Fruit fly (Drosophila melanogaster): ENCODE data around the gene CG9981.

dm6 chrX:16350062-16350461, 54.9 kb downstream of the CG9981 start, which contains the start of gene sl:
- TF ChIP-seq CG3919 (GFP tag; optimal IDR thresholded peaks at IDR 0.05) = no peak
- no peak for TF ChIP-seq CG34406 (GFP tag; optimal IDR thresholded peaks at IDR 0.05)
- no peak for TF ChIP-seq Lpt (GFP tag; optimal IDR thresholded peaks at IDR 0.05)
- TF ChIP-seq CG9139 (GFP tag; optimal IDR thresholded peaks at IDR 0.05) = no peak
- TF ChIP-seq CG6854 (GFP tag; optimal IDR thresholded peaks at IDR 0.05) = no peak
- no peak for TF ChIP-seq CG10669 (GFP tag; optimal IDR thresholded peaks at IDR 0.05)
- no peak for TF ChIP-seq CG7368 (GFP tag; optimal IDR thresholded peaks at IDR 0.05)
- TF ChIP-seq ss (GFP tag; optimal IDR thresholded peaks at IDR 0.05) = no peak
- TF ChIP-seq Sox102F (GFP tag; optimal IDR thresholded peaks at IDR 0.05) = no peak
- TF ChIP-seq acj6 (GFP tag; optimal IDR thresholded peaks at IDR 0.05) = no peak
- TF ChIP-seq salr (GFP tag; optimal IDR thresholded peaks at IDR 0.05) = no peak
- no peak for TF ChIP-seq Hr39 (GFP tag; optimal IDR thresholded peaks at IDR 0.05)
- no peak for TF ChIP-seq Met (GFP tag; optimal IDR thresholded peaks at IDR 0.05)
